Fruit fly (Drosophila melanogaster) S2 (cell line): Measurements from ENCODE around the gene CG42594.

Experiments used
- CG8478 ChIP-seq: fragments of >200 bp; optimal IDR thresholded peaks from 2 replicates; lab custom pipeline; 2018
- CTCF ChIP-seq, 2 experiments: fragments of >200 bp; optimal IDR thresholded peaks; 2 replicates each; lab custom pipeline; 2018

CG42594 gene

dm6 chrX:4912370-4912769, 71.7 kb downstream of the CG42594 start:
- TF ChIP-seq CTCF (optimal IDR thresholded peaks at IDR 0.05; lab: Kevin White, UChicago) (no peak), CG8478 (lab: Kevin White, UChicago) (no peak)

dm6 chrX:4918228-4919022, 77.8 kb downstream of the CG42594 start, which contains the start of the genes CG4041 and Hgsnat:
CG4041 (minus strand) TSS chrX:4918447.
Hgsnat (plus strand) TSS chrX:4918730.
- TF ChIP-seq CG8478 (lab: Kevin White, UChicago) (no peak), CTCF (optimal IDR thresholded peaks at IDR 0.05; lab: Kevin White, UChicago) (peak; percentile 25 to 38)

- TF ChIP-seq CTCF (optimal IDR thresholded peaks at IDR 0.05; lab: Kevin White, UChicago) = peak; percentile 86 to 93
- no peak for TF ChIP-seq CG8478 (lab: Kevin White, UChicago)
Observed at dm6 chrX:4919040-4919881, 78.6 kb downstream of the CG42594 start.

- TF ChIP-seq CTCF (optimal IDR thresholded peaks at IDR 0.05; lab: Kevin White, UChicago) = no peak
Observed at dm6 chrX:4930100-4931010, 89.7 kb downstream of the CG42594 start.

dm6 chrX:4931048-4931447, 90.4 kb downstream of the CG42594 start:
- TF ChIP-seq CTCF (optimal IDR thresholded peaks at IDR 0.05; lab: Kevin White, UChicago) (no peak), CG8478 (lab: Kevin White, UChicago) (no peak)

dm6 chrX:4935979-4936843, 95.6 kb downstream of the CG42594 start:
- TF ChIP-seq CG8478 (lab: Kevin White, UChicago) (no peak), CTCF (optimal IDR thresholded peaks at IDR 0.05; lab: Kevin White, UChicago) (no peak)

- TF ChIP-seq CTCF (optimal IDR thresholded peaks at IDR 0.05; lab: Kevin White, UChicago) (no peak), CG8478 (lab: Kevin White, UChicago) (no peak)
Observed at dm6 chrX:4937222-4938071, 96.8 kb downstream of the CG42594 start.

- TF ChIP-seq CTCF (optimal IDR thresholded peaks at IDR 0.05; lab: Kevin White, UChicago) = no peak
- TF ChIP-seq CG8478 (lab: Kevin White, UChicago) = no peak
Observed at dm6 chrX:4938072-4938336, 97.4 kb downstream of the CG42594 start, which contains the start of gene CG44774. CG44774 (minus strand) TSS chrX:4938105.

dm6 chrX:4938986-4939385, 98.4 kb downstream of the CG42594 start, which contains the start of gene Ptp4E:
Ptp4E (plus strand) TSS chrX:4939128.
- no peak for TF ChIP-seq CG8478 (lab: Kevin White, UChicago)

dm6 chrX:4939788-4940441, 99.3 kb downstream of the CG42594 start:
- TF ChIP-seq CTCF (optimal IDR thresholded peaks at IDR 0.05; lab: Kevin White, UChicago) (no peak), CG8478 (lab: Kevin White, UChicago) (no peak)

- TF ChIP-seq CG8478 (lab: Kevin White, UChicago) (no peak), CTCF (optimal IDR thresholded peaks at IDR 0.05; lab: Kevin White, UChicago) (no peak)
Observed at dm6 chrX:4940527-4940926, 99.9 kb downstream of the CG42594 start.

dm6 chrX:4941512-4941911, 100.9 kb downstream of the CG42594 start:
- TF ChIP-seq CTCF (optimal IDR thresholded peaks at IDR 0.05; lab: Kevin White, UChicago) (no peak), CG8478 (lab: Kevin White, UChicago) (no peak)
